Worm (Caenorhabditis elegans) whole organism, late embryonic: ENCODE data around the gene Y53F4B.18.
A peak's percentile ranks its signal among the peaks of the same experiment; 100 is the strongest.

Source experiments
- T23F11.4 ChIP-seq: fragments of 200-800 bp; sonication (Bioruptor generic); optimal IDR thresholded peaks from 2 replicates; lab custom pipeline; 2018; ENCODE audit warnings: mild to moderate bottlenecking, missing genetic modification characterization, missing compliant biosample characterization
- Y22D7AL.16 ChIP-seq: sonication (generic microtip); optimal IDR thresholded peaks from 2 replicates; lab custom pipeline; 2016; ENCODE audit warnings: missing genetic modification characterization, missing compliant biosample characterization
- ceh-14 ChIP-seq: sonication (generic microtip); optimal IDR thresholded peaks from 2 replicates; lab custom pipeline; 2016; ENCODE audit warnings: missing genotype, missing genetic modification characterization, missing compliant biosample characterization
- ceh-18 ChIP-seq: sonication (generic microtip); optimal IDR thresholded peaks from 2 replicates; lab custom pipeline; 2016; ENCODE audit warnings: missing genetic modification characterization, missing compliant biosample characterization
- ceh-19 ChIP-seq: fragments of 200-800 bp; sonication (Bioruptor generic); optimal IDR thresholded peaks from 2 replicates; lab custom pipeline; 2018; ENCODE audit warnings: mild to moderate bottlenecking, missing genetic modification characterization, missing compliant biosample characterization
- ceh-22 ChIP-seq: sonication (generic microtip); optimal IDR thresholded peaks from 2 replicates; lab custom pipeline; 2017; ENCODE audit warnings: missing biosample characterization, missing genetic modification characterization
- ceh-24 ChIP-seq: sonication (generic microtip); optimal IDR thresholded peaks from 2 replicates; lab custom pipeline; 2016; ENCODE audit warnings: mild to moderate bottlenecking, missing genetic modification characterization, missing compliant biosample characterization
- ceh-30 ChIP-seq: fragments of 150-350 bp; optimal IDR thresholded peaks from 2 replicates; lab custom pipeline; 2014; ENCODE audit warnings: missing biosample characterization, missing genetic modification characterization
- ceh-31 ChIP-seq: sonication (generic microtip); optimal IDR thresholded peaks from 2 replicates; lab custom pipeline; 2016; ENCODE audit warnings: missing genetic modification characterization, missing compliant biosample characterization
- ceh-34 ChIP-seq: sonication (generic microtip); optimal IDR thresholded peaks from 2 replicates; lab custom pipeline; 2016; ENCODE audit warnings: mild to moderate bottlenecking, missing genetic modification characterization, missing compliant biosample characterization
- ceh-45 ChIP-seq: fragments of 200-800 bp; sonication (Bioruptor generic); IDR thresholded peaks from 2 replicates; pipeline ENCODE4 v1.3.6; 2022; ENCODE audit warnings: missing genetic modification reagents, missing genetic modification characterization, missing compliant biosample characterization
- ceh-48 ChIP-seq: sonication (generic microtip); optimal IDR thresholded peaks from 2 replicates; lab custom pipeline; 2016; ENCODE audit warnings: missing genetic modification characterization, inconsistent platforms, missing compliant biosample characterization
- ceh-9 ChIP-seq: sonication (generic microtip); optimal IDR thresholded peaks from 2 replicates; lab custom pipeline; 2016; ENCODE audit warnings: mild to moderate bottlenecking, missing genetic modification characterization, inconsistent platforms, missing compliant biosample characterization
- elt-2 ChIP-seq: sonication (generic microtip); optimal IDR thresholded peaks from 2 replicates; lab custom pipeline; 2016; ENCODE audit warnings: missing genetic modification reagents, missing genetic modification characterization, missing compliant biosample characterization
- ets-4 ChIP-seq: sonication (generic microtip); optimal IDR thresholded peaks from 2 replicates; lab custom pipeline; 2016; ENCODE audit warnings: missing genetic modification characterization, missing compliant biosample characterization
- eyg-1 ChIP-seq: sonication (generic microtip); optimal IDR thresholded peaks from 2 replicates; lab custom pipeline; 2016; ENCODE audit warnings: missing genotype, missing genetic modification characterization, missing compliant biosample characterization
- fax-1 ChIP-seq: sonication (generic microtip); optimal IDR thresholded peaks from 2 replicates; lab custom pipeline; 2016; ENCODE audit warnings: missing genotype, missing genetic modification characterization, missing compliant biosample characterization
- fkh-10 ChIP-seq: fragments of 150-350 bp; optimal IDR thresholded peaks from 2 replicates; lab custom pipeline; 2014; ENCODE audit warnings: missing biosample characterization, missing genetic modification reagents, missing genetic modification characterization
- hlh-13 ChIP-seq: fragments of 200-800 bp; sonication (Bioruptor generic); optimal IDR thresholded peaks from 2 replicates; lab custom pipeline; 2018; ENCODE audit warnings: mild to moderate bottlenecking, missing genetic modification characterization, missing compliant biosample characterization
- hlh-6 ChIP-seq: sonication (generic microtip); optimal IDR thresholded peaks from 2 replicates; lab custom pipeline; 2016; ENCODE audit warnings: missing genotype, missing genetic modification characterization, missing compliant biosample characterization
- hlh-8 ChIP-seq: sonication (generic microtip); optimal IDR thresholded peaks from 2 replicates; lab custom pipeline; 2016; ENCODE audit warnings: missing genotype, missing genetic modification characterization, missing compliant biosample characterization
- nfya-1 ChIP-seq: sonication (generic microtip); optimal IDR thresholded peaks from 2 replicates; lab custom pipeline; 2017; ENCODE audit warnings: missing genetic modification characterization, mild to moderate bottlenecking, missing compliant biosample characterization, antibody characterized with exemption, moderate library complexity
- nhr-11 ChIP-seq: fragments of 150-350 bp; optimal IDR thresholded peaks from 2 replicates; lab custom pipeline; 2014; ENCODE audit warnings: missing biosample characterization, missing genetic modification characterization
- nhr-232 ChIP-seq: sonication (generic microtip); optimal IDR thresholded peaks from 2 replicates; lab custom pipeline; 2016; ENCODE audit warnings: missing genetic modification characterization, missing compliant biosample characterization
- npax-4 ChIP-seq: sonication (generic microtip); optimal IDR thresholded peaks from 2 replicates; lab custom pipeline; 2016; ENCODE audit warnings: missing genetic modification characterization, missing compliant biosample characterization
- odd-2 ChIP-seq: sonication (generic microtip); optimal IDR thresholded peaks from 2 replicates; lab custom pipeline; 2017; ENCODE audit warnings: antibody characterized with exemption, mild to moderate bottlenecking, missing genetic modification characterization, missing compliant biosample characterization
- pha-2 ChIP-seq: sonication (generic microtip); optimal IDR thresholded peaks from 2 replicates; lab custom pipeline; 2017; ENCODE audit warnings: mild to moderate bottlenecking, missing genetic modification characterization, missing compliant biosample characterization
- pros-1 ChIP-seq: fragments of 150-350 bp; optimal IDR thresholded peaks from 2 replicates; lab custom pipeline; 2014; ENCODE audit warnings: missing biosample characterization, missing genetic modification reagents, missing genetic modification characterization
- rnt-1 ChIP-seq: sonication (generic microtip); optimal IDR thresholded peaks from 2 replicates; lab custom pipeline; 2016; ENCODE audit warnings: missing genetic modification characterization, missing compliant biosample characterization
- sdc-2 ChIP-seq: sonication (generic microtip); optimal IDR thresholded peaks from 2 replicates; lab custom pipeline; 2016; ENCODE audit warnings: missing genotype, missing genetic modification characterization, missing compliant biosample characterization
- tbx-7 ChIP-seq: sonication (generic microtip); optimal IDR thresholded peaks from 2 replicates; lab custom pipeline; 2016; ENCODE audit warnings: missing genotype, missing genetic modification characterization, missing compliant biosample characterization
- unc-3 ChIP-seq, 2 experiments: fragments of 200-800 bp in 1 of 2; sonication (Bioruptor generic) in 1 of 2; sonication (generic microtip) in 1 of 2; conservative IDR thresholded peaks in 1 of 2; optimal IDR thresholded peaks in 1 of 2; 2 replicates each; pipeline versions ENCODE4 v1.3.6 to Lab custom; 2016 to 2022; ENCODE audit warnings: missing compliant biosample characterization in 2 of 2, missing genetic modification characterization in 2 of 2, missing genetic modification reagents in 1 of 2
- unc-55 ChIP-seq: sonication (generic microtip); optimal IDR thresholded peaks from 2 replicates; lab custom pipeline; 2017; ENCODE audit warnings: missing biosample characterization, missing genetic modification reagents, missing genetic modification characterization
- zip-5 ChIP-seq: sonication (generic microtip); optimal IDR thresholded peaks from 2 replicates; lab custom pipeline; 2016; ENCODE audit warnings: missing genetic modification characterization, missing compliant biosample characterization
- ztf-16 ChIP-seq: sonication (generic microtip); optimal IDR thresholded peaks from 2 replicates; lab custom pipeline; 2017; ENCODE audit warnings: missing genetic modification characterization, missing compliant biosample characterization

Y53F4B.18 gene

DNA sequence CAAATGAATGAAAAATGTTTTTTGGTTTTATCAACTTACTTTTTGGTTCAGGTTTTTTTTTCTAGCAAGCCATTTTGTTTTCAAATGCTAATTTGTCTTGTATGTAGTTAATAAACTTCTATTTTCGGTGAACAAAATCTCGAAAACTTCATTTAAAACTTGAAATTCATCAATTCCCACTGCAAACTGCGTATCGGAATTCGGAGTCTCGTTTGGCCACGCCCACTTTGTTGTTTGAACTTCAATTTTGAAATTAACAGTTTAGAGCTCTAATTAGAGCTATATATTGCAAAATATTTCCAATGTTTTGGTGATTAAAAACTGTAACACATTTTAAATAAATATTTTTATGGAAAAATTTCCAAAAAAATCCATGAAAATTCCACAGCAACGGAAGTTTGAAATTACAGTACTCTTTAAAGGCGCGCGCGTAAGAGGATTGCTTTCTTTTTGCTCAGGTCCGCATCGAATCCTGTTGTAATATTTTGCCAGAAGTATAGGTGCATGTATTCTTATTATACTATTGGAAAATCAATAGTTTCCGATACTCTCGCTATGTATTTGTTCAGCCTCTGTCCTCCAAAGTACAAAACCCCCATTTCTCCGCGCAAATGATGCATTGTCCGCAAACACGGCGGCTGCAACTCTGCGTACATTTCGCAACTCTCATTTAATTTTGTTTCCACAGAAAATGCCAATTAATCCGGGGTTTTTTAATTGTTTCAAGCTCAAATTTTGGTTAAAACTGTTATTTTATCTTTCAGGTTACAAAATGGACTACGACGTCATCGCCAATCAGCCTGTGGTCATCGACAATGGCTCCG, 48.3 kb upstream of the Y53F4B.18 start, which contains the start of gene arp-1 (continued):
- TF ChIP-seq nfya-1 (tag; lab: Kevin White, UChicago) (peak; percentile 39), eyg-1 (tag; lab: Kevin White, UChicago) (no peak), ets-4 (no peak), pha-2 (tag; lab: Kevin White, UChicago) (peak; percentile 4), odd-2 (tag; lab: Kevin White, UChicago) (no peak)

DNA sequence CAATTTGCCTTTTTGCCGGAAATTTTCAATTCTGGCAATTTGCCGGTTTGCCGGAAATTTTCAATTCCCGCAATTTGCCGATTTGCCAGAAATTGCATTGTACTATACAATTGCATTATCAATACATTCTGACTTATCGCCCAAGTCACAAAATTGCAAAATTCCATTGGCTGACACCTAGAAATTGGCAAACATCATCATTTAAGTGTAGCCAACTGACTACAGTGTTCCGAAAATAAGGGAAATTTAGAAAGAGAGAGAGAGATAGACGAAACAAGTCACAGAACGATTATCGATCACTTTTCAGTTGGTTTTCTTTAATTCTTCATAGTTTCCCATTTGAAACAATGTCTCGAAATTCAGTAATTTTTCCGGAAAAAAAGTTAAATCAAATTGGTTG, 39.9 kb upstream of the Y53F4B.18 start:
- peak; percentile 21 for TF ChIP-seq elt-2 (tag; lab: Kevin White, UChicago)
- no peak for TF ChIP-seq tbx-7 (tag; lab: Kevin White, UChicago)

- TF ChIP-seq sdc-2 (no peak), zip-5 (no peak), nhr-232 (tag; lab: Kevin White, UChicago) (no peak), ceh-30 (no peak), ceh-19 (no peak), ceh-14 (tag; lab: Kevin White, UChicago) (no peak), pha-2 (tag; lab: Kevin White, UChicago) (no peak), ceh-9 (tag; lab: Kevin White, UChicago) (no peak), ceh-48 (tag; lab: Kevin White, UChicago) (no peak), pros-1 (no peak), ceh-18 (tag; lab: Kevin White, UChicago) (no peak), ceh-22 (tag; lab: Kevin White, UChicago) (no peak), T23F11.4 (GFP tag; lab: Kevin White, UChicago) (no peak), ceh-24 (tag; lab: Kevin White, UChicago) (no peak), fkh-10 (GFP tag; lab: Kevin White, UChicago) (no peak), hlh-13 (no peak), ceh-45 (GFP tag; lab: Robert Waterston, UW) (no peak), nfya-1 (tag; lab: Kevin White, UChicago) (no peak), ets-4 (no peak), tbx-7 (tag; lab: Kevin White, UChicago) (no peak)
These were observed 38.4 kb upstream of the Y53F4B.18 start, which contains the start of gene Y53F4B.39 for ce11 chrII:15109844-15110243. TSS of gene Y53F4B.39 (plus strand) at chrII:15110144.

DNA sequence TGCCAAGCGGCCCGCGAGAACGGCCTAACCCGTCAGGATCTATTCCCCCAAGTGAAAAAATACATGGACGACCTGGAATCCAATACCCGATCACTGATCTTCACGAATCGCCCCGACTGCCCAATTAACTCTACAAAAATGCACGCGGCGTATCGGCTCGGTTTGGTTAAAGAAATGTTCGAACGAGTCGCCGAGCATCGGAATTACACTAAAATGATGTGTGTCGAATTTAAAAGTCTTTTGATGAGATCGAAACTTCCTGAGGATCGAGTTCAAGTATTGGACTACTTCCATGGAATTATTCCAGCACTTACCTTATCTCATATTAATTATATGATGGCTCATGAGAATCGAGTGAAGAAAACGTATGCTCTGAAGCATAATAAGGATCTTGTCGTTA, 35.7 kb upstream of the Y53F4B.18 start:
- TF ChIP-seq ztf-16 (tag; lab: Kevin White, UChicago) = no peak
- no peak for TF ChIP-seq pros-1
- TF ChIP-seq Y22D7AL.16 = no peak
- no peak for TF ChIP-seq T23F11.4 (GFP tag; lab: Kevin White, UChicago)
- TF ChIP-seq zip-5 = no peak
- TF ChIP-seq ceh-48 (tag; lab: Kevin White, UChicago) = no peak
- no peak for TF ChIP-seq hlh-6 (tag; lab: Kevin White, UChicago)
- TF ChIP-seq npax-4 (tag; lab: Kevin White, UChicago) = no peak
- no peak for TF ChIP-seq fax-1 (tag; lab: Kevin White, UChicago)
- TF ChIP-seq rnt-1 = no peak
- no peak for TF ChIP-seq ceh-31 (tag; lab: Kevin White, UChicago)
- TF ChIP-seq hlh-8 = no peak
- no peak for TF ChIP-seq unc-3 (GFP tag; conservative IDR thresholded peaks at IDR 0.05; lab: Robert Waterston, UW)
- TF ChIP-seq unc-3 (tag; optimal IDR thresholded peaks at IDR 0.05; lab: Kevin White, UChicago) = no peak

ce11 chrII:15089896-15090230, 18.4 kb upstream of the Y53F4B.18 start, which contains the start of gene Y53F4B.21:
TSS of gene Y53F4B.21 (plus strand) at chrII:15090180.
- TF ChIP-seq nhr-11 (tag; lab: Kevin White, UChicago) (no peak), ceh-34 (tag; lab: Kevin White, UChicago) (no peak), unc-55 (no peak), ceh-14 (tag; lab: Kevin White, UChicago) (no peak)
